Worm (Caenorhabditis elegans) whole organism, late embryonic: Measurements from ENCODE around the gene irg-6.
"Not testable (repeated sequence)": the region's sequence is repeated elsewhere in the genome, so short reads cannot be mapped to it uniquely, and the experiment has no call there.

Experiments used
- K02D7.2 ChIP-seq: sonication (generic microtip); optimal IDR thresholded peaks from 2 replicates; lab custom pipeline; 2017; ENCODE audit warnings: mild to moderate bottlenecking, missing genetic modification characterization, missing compliant biosample characterization
- T23F11.4 ChIP-seq: fragments of 200-800 bp; sonication (Bioruptor generic); optimal IDR thresholded peaks from 2 replicates; lab custom pipeline; 2018; ENCODE audit warnings: mild to moderate bottlenecking, missing genetic modification characterization, missing compliant biosample characterization
- Y22D7AL.16 ChIP-seq: sonication (generic microtip); optimal IDR thresholded peaks from 2 replicates; lab custom pipeline; 2016; ENCODE audit warnings: missing genetic modification characterization, missing compliant biosample characterization
- ama-1 ChIP-seq: fragments of 150-350 bp; optimal IDR thresholded peaks from 2 replicates; lab custom pipeline; 2014
- ceh-2 ChIP-seq: sonication (generic microtip); optimal IDR thresholded peaks from 2 replicates; lab custom pipeline; 2016; ENCODE audit warnings: missing genotype, missing genetic modification characterization, missing compliant biosample characterization
- ceh-22 ChIP-seq: sonication (generic microtip); optimal IDR thresholded peaks from 2 replicates; lab custom pipeline; 2017; ENCODE audit warnings: missing biosample characterization, missing genetic modification characterization
- ceh-30 ChIP-seq: fragments of 150-350 bp; optimal IDR thresholded peaks from 2 replicates; lab custom pipeline; 2014; ENCODE audit warnings: missing biosample characterization, missing genetic modification characterization
- ceh-31 ChIP-seq: sonication (generic microtip); optimal IDR thresholded peaks from 2 replicates; lab custom pipeline; 2016; ENCODE audit warnings: missing genetic modification characterization, missing compliant biosample characterization
- ceh-34 ChIP-seq: sonication (generic microtip); optimal IDR thresholded peaks from 2 replicates; lab custom pipeline; 2016; ENCODE audit warnings: mild to moderate bottlenecking, missing genetic modification characterization, missing compliant biosample characterization
- ceh-45 ChIP-seq: fragments of 200-800 bp; sonication (Bioruptor generic); IDR thresholded peaks from 2 replicates; pipeline ENCODE4 v1.3.6; 2022; ENCODE audit warnings: missing genetic modification reagents, missing genetic modification characterization, missing compliant biosample characterization
- ceh-48 ChIP-seq: sonication (generic microtip); optimal IDR thresholded peaks from 2 replicates; lab custom pipeline; 2016; ENCODE audit warnings: missing genetic modification characterization, inconsistent platforms, missing compliant biosample characterization
- che-1 ChIP-seq: sonication (generic microtip); optimal IDR thresholded peaks from 2 replicates; lab custom pipeline; 2016; ENCODE audit warnings: mild to moderate bottlenecking, missing genetic modification characterization, missing compliant biosample characterization
- dmd-4 ChIP-seq: sonication (generic microtip); optimal IDR thresholded peaks from 2 replicates; lab custom pipeline; 2016; ENCODE audit warnings: borderline replicate concordance, missing genetic modification characterization, missing compliant biosample characterization
- elt-2 ChIP-seq: sonication (generic microtip); optimal IDR thresholded peaks from 2 replicates; lab custom pipeline; 2016; ENCODE audit warnings: missing genetic modification reagents, missing genetic modification characterization, missing compliant biosample characterization
- elt-4 ChIP-seq: sonication (generic microtip); optimal IDR thresholded peaks from 2 replicates; lab custom pipeline; 2016; ENCODE audit warnings: missing genetic modification characterization, missing compliant biosample characterization
- eyg-1 ChIP-seq: sonication (generic microtip); optimal IDR thresholded peaks from 2 replicates; lab custom pipeline; 2016; ENCODE audit warnings: missing genotype, missing genetic modification characterization, missing compliant biosample characterization
- fax-1 ChIP-seq: sonication (generic microtip); optimal IDR thresholded peaks from 2 replicates; lab custom pipeline; 2016; ENCODE audit warnings: missing genotype, missing genetic modification characterization, missing compliant biosample characterization
- fkh-10 ChIP-seq: fragments of 150-350 bp; optimal IDR thresholded peaks from 2 replicates; lab custom pipeline; 2014; ENCODE audit warnings: missing biosample characterization, missing genetic modification reagents, missing genetic modification characterization
- fkh-6 ChIP-seq: sonication (generic microtip); optimal IDR thresholded peaks from 2 replicates; lab custom pipeline; 2016; ENCODE audit warnings: missing genetic modification characterization, missing compliant biosample characterization
- gmeb-2 ChIP-seq: sonication (generic microtip); optimal IDR thresholded peaks from 2 replicates; lab custom pipeline; 2016; ENCODE audit warnings: missing genetic modification characterization, inconsistent platforms, missing compliant biosample characterization
- hlh-13 ChIP-seq: fragments of 200-800 bp; sonication (Bioruptor generic); optimal IDR thresholded peaks from 2 replicates; lab custom pipeline; 2018; ENCODE audit warnings: mild to moderate bottlenecking, missing genetic modification characterization, missing compliant biosample characterization
- hlh-15 ChIP-seq: sonication (generic microtip); optimal IDR thresholded peaks from 2 replicates; lab custom pipeline; 2016; ENCODE audit warnings: missing genetic modification characterization, missing compliant biosample characterization
- hlh-30 ChIP-seq: sonication (generic microtip); optimal IDR thresholded peaks from 2 replicates; lab custom pipeline; 2017; ENCODE audit warnings: antibody characterized with exemption, missing genetic modification characterization, missing compliant biosample characterization; ENCODE audit not compliant: insufficient read depth
- hlh-6 ChIP-seq: sonication (generic microtip); optimal IDR thresholded peaks from 2 replicates; lab custom pipeline; 2016; ENCODE audit warnings: missing genotype, missing genetic modification characterization, missing compliant biosample characterization
- hlh-8 ChIP-seq: sonication (generic microtip); optimal IDR thresholded peaks from 2 replicates; lab custom pipeline; 2016; ENCODE audit warnings: missing genotype, missing genetic modification characterization, missing compliant biosample characterization
- lim-6 ChIP-seq: sonication (generic microtip); optimal IDR thresholded peaks from 2 replicates; lab custom pipeline; 2016; ENCODE audit warnings: missing genetic modification characterization, missing compliant biosample characterization
- lin-11 ChIP-seq: fragments of 200-800 bp; sonication (Bioruptor generic); optimal IDR thresholded peaks from 2 replicates; lab custom pipeline; 2018; ENCODE audit warnings: mild to moderate bottlenecking, missing genetic modification characterization, missing compliant biosample characterization
- madf-2 ChIP-seq: sonication (generic microtip); optimal IDR thresholded peaks from 2 replicates; lab custom pipeline; 2017; ENCODE audit warnings: missing genetic modification characterization, missing compliant biosample characterization
- nhr-11 ChIP-seq: fragments of 150-350 bp; optimal IDR thresholded peaks from 2 replicates; lab custom pipeline; 2014; ENCODE audit warnings: missing biosample characterization, missing genetic modification characterization
- odd-2 ChIP-seq: sonication (generic microtip); optimal IDR thresholded peaks from 2 replicates; lab custom pipeline; 2017; ENCODE audit warnings: antibody characterized with exemption, mild to moderate bottlenecking, missing genetic modification characterization, missing compliant biosample characterization
- pat-9 ChIP-seq: fragments of 200-800 bp; sonication (Bioruptor generic); optimal IDR thresholded peaks from 2 replicates; lab custom pipeline; 2018; ENCODE audit warnings: mild to moderate bottlenecking, missing genetic modification characterization, moderate library complexity, missing compliant biosample characterization
- pax-1 ChIP-seq: fragments of 150-350 bp; optimal IDR thresholded peaks from 2 replicates; lab custom pipeline; 2014; ENCODE audit warnings: missing biosample characterization, missing genetic modification characterization
- pha-2 ChIP-seq: sonication (generic microtip); optimal IDR thresholded peaks from 2 replicates; lab custom pipeline; 2017; ENCODE audit warnings: mild to moderate bottlenecking, missing genetic modification characterization, missing compliant biosample characterization
- pha-4 ChIP-seq: fragments of 150-350 bp; optimal IDR thresholded peaks from 2 replicates; lab custom pipeline; 2018; ENCODE audit warnings: missing biosample characterization, missing genetic modification reagents, missing genetic modification characterization
- pqm-1 ChIP-seq: sonication (generic microtip); optimal IDR thresholded peaks from 2 replicates; lab custom pipeline; 2016; ENCODE audit warnings: missing genetic modification characterization, missing compliant biosample characterization
- rnt-1 ChIP-seq: sonication (generic microtip); optimal IDR thresholded peaks from 2 replicates; lab custom pipeline; 2016; ENCODE audit warnings: missing genetic modification characterization, missing compliant biosample characterization
- sdc-2 ChIP-seq: sonication (generic microtip); optimal IDR thresholded peaks from 2 replicates; lab custom pipeline; 2016; ENCODE audit warnings: missing genotype, missing genetic modification characterization, missing compliant biosample characterization
- sox-2 ChIP-seq: fragments of 200-800 bp; sonication (Bioruptor generic); IDR thresholded peaks from 2 replicates; pipeline ENCODE4 v1.3.6; 2022; ENCODE audit warnings: missing genetic modification reagents, missing genetic modification characterization, missing compliant biosample characterization
- sox-4 ChIP-seq: sonication (generic microtip); optimal IDR thresholded peaks from 2 replicates; lab custom pipeline; 2017; ENCODE audit warnings: mild to moderate bottlenecking, missing genetic modification characterization, inconsistent platforms, missing compliant biosample characterization

Gene irg-6

ce11 chrIV:12883190-12883589 lies 31.6 kb downstream of the irg-6 start, which contains the start of gene ZK896.4:
Gene ZK896.4 (minus strand): TSS chrIV:12883290.
- no peak for TF ChIP-seq sdc-2 (tag; lab: Kevin White, UChicago)
- TF ChIP-seq hlh-8 (tag; lab: Kevin White, UChicago), result no peak
- TF ChIP-seq lim-6, result no peak
- TF ChIP-seq odd-2 (tag; lab: Kevin White, UChicago), result no peak
- no peak for TF ChIP-seq hlh-30
- no peak for TF ChIP-seq ceh-2 (tag; lab: Kevin White, UChicago)

ce11 chrIV:12879557-12879956 lies 35.2 kb downstream of the irg-6 start, which contains the start of gene ZK896.5:
Gene ZK896.5 (minus strand): TSS chrIV:12879645.
- TF ChIP-seq elt-2 (peak; percentile 3), sox-4 (tag; lab: Kevin White, UChicago) (no peak), pax-1 (no peak), ceh-30 (tag; lab: Kevin White, UChicago) (no peak), ceh-34 (no peak), nhr-11 (tag; lab: Kevin White, UChicago) (no peak), pha-4 (tag; lab: Kevin White, UChicago) (no peak), lin-11 (tag; lab: Kevin White, UChicago) (no peak)

- TF ChIP-seq elt-4 (tag; lab: Kevin White, UChicago) (no peak), odd-2 (tag; lab: Kevin White, UChicago) (no peak), ceh-45 (GFP tag; lab: Robert Waterston, UW) (no peak), hlh-15 (tag; lab: Kevin White, UChicago) (no peak), ceh-31 (tag; lab: Kevin White, UChicago) (no peak), sox-2 (GFP tag; lab: Robert Waterston, UW) (no peak), rnt-1 (tag; lab: Kevin White, UChicago) (no peak), che-1 (tag; lab: Kevin White, UChicago) (no peak), Y22D7AL.16 (tag; lab: Kevin White, UChicago) (no peak)
Measured at ce11 chrIV:12876558-12876957, 38.2 kb downstream of the irg-6 start.

- TF ChIP-seq fax-1; pha-2; odd-2 (tag; lab: Kevin White, UChicago): not testable (repeated sequence)
Measured at ce11 chrIV:12875260-12875659, 39.5 kb downstream of the irg-6 start, which contains the start of gene ZK896.1. Gene ZK896.1 (minus strand): TSS chrIV:12875360.

ce11 chrIV:12871445-12871947 lies 43.3 kb downstream of the irg-6 start, which contains the start of gene clec-187:
Gene clec-187 (minus strand): TSS chrIV:12871495.
- TF ChIP-seq K02D7.2 (tag; lab: Kevin White, UChicago) (no peak), hlh-13 (GFP tag; lab: Kevin White, UChicago) (no peak)

ce11 chrIV:12870315-12870714 lies 44.5 kb downstream of the irg-6 start:
- TF ChIP-seq ceh-22 (tag; lab: Kevin White, UChicago), result no peak
- no peak for TF ChIP-seq pqm-1 (tag; lab: Kevin White, UChicago)

ce11 chrIV:12869812-12870211 lies 45.0 kb downstream of the irg-6 start:
- TF ChIP-seq hlh-13 (GFP tag; lab: Kevin White, UChicago) (no peak), lim-6 (no peak), ama-1 (no peak), fkh-10 (GFP tag; lab: Kevin White, UChicago) (no peak), T23F11.4 (GFP tag; lab: Kevin White, UChicago) (no peak), lin-11 (tag; lab: Kevin White, UChicago) (no peak), gmeb-2 (tag; lab: Kevin White, UChicago) (no peak), hlh-15 (tag; lab: Kevin White, UChicago) (no peak), hlh-6 (tag; lab: Kevin White, UChicago) (no peak), dmd-4 (tag; lab: Kevin White, UChicago) (no peak), madf-2 (no peak), pat-9 (tag; lab: Kevin White, UChicago) (no peak), ceh-48 (tag; lab: Kevin White, UChicago) (no peak), fkh-6 (tag; lab: Kevin White, UChicago) (no peak), sox-2 (GFP tag; lab: Robert Waterston, UW) (no peak), eyg-1 (tag; lab: Kevin White, UChicago) (no peak), ceh-2 (tag; lab: Kevin White, UChicago) (no peak), pha-4 (tag; lab: Kevin White, UChicago) (no peak), sox-4 (tag; lab: Kevin White, UChicago) (no peak), fax-1 (no peak)
